Worm (Caenorhabditis elegans) whole organism, young adult: ENCODE results near the gene ocr-4.

Experiments used
- B0035.1 ChIP-seq: sonication (generic microtip); optimal IDR thresholded peaks from 2 replicates; lab custom pipeline; 2016; ENCODE audit warnings: missing genetic modification characterization, mild to moderate bottlenecking, missing compliant biosample characterization, missing genotype, missing genetic modification reagents
- F57A8.1 ChIP-seq: fragments of 200-800 bp; sonication (Bioruptor generic); optimal IDR thresholded peaks from 2 replicates; lab custom pipeline; 2018; ENCODE audit warnings: mild to moderate bottlenecking, missing genetic modification characterization, moderate library complexity, missing compliant biosample characterization
- Y53F4B.3 ChIP-seq: fragments of 200-800 bp; sonication (Bioruptor generic); IDR thresholded peaks from 2 replicates; pipeline ENCODE4 v1.3.6; 2022; ENCODE audit warnings: missing genetic modification reagents, missing genetic modification characterization, missing compliant biosample characterization
- Y95B8A.8 ChIP-seq: fragments of 200-800 bp; sonication (Bioruptor generic); IDR thresholded peaks from 2 replicates; pipeline ENCODE4 v1.3.6; 2022; ENCODE audit warnings: missing genetic modification reagents, missing genetic modification characterization, missing compliant biosample characterization
- ama-1 ChIP-seq, 3 experiments: fragments of 150-350 bp in 1 of 3; sonication (generic microtip) in 2 of 3; optimal IDR thresholded peaks; 2 replicates each; lab custom pipeline; 2014 to 2018; ENCODE audit warnings: missing biosample characterization in 2 of 3, missing genetic modification characterization in 2 of 3, missing genetic modification reagents in 2 of 3
- bed-1 ChIP-seq: fragments of 200-800 bp; sonication (Bioruptor generic); IDR thresholded peaks from 2 replicates; pipeline ENCODE4 v1.3.6; 2022; ENCODE audit warnings: missing genetic modification reagents, missing genetic modification characterization, missing compliant biosample characterization
- bed-2 ChIP-seq: fragments of 200-800 bp; sonication (Bioruptor generic); IDR thresholded peaks from 2 replicates; pipeline ENCODE4 v1.3.6; 2022; ENCODE audit warnings: missing genetic modification reagents, missing genetic modification characterization, missing compliant biosample characterization
- ccch-3 ChIP-seq: fragments of 200-800 bp; sonication (Bioruptor generic); optimal IDR thresholded peaks from 2 replicates; lab custom pipeline; 2018; ENCODE audit warnings: mild to moderate bottlenecking, missing genetic modification characterization, missing compliant biosample characterization
- ceh-91 ChIP-seq: fragments of 200-800 bp; sonication (Bioruptor generic); IDR thresholded peaks from 2 replicates; pipeline ENCODE4 v1.3.6; 2022; ENCODE audit warnings: missing genetic modification reagents, missing genetic modification characterization, missing compliant biosample characterization
- hlh-26 ChIP-seq: fragments of 200-800 bp; sonication (Bioruptor generic); conservative IDR thresholded peaks from 2 replicates; pipeline ENCODE4 v1.3.6; 2022; ENCODE audit warnings: missing genetic modification reagents, missing genetic modification characterization, missing compliant biosample characterization
- hsf-1 ChIP-seq: fragments of 200-800 bp; sonication (Bioruptor generic); IDR thresholded peaks from 2 replicates; pipeline ENCODE4 v1.3.6; 2022; ENCODE audit warnings: missing genetic modification reagents, missing genetic modification characterization, missing compliant biosample characterization
- madf-8 ChIP-seq: fragments of 200-800 bp; sonication (Bioruptor generic); conservative IDR thresholded peaks from 2 replicates; pipeline ENCODE4 v1.3.6; 2022; ENCODE audit warnings: missing genetic modification reagents, missing genetic modification characterization, missing compliant biosample characterization
- nhr-90 ChIP-seq: sonication (generic microtip); optimal IDR thresholded peaks from 2 replicates; lab custom pipeline; 2016; ENCODE audit warnings: missing genotype, mild to moderate bottlenecking, missing genetic modification characterization, missing compliant biosample characterization
- snpc-1.3 ChIP-seq: sonication (generic microtip); optimal IDR thresholded peaks from 2 replicates; lab custom pipeline; 2017; ENCODE audit warnings: missing genetic modification characterization, mild to moderate bottlenecking, missing compliant biosample characterization, antibody characterized with exemption, moderate library complexity, missing genotype, missing genetic modification reagents; ENCODE audit not compliant: insufficient read depth

DNA sequence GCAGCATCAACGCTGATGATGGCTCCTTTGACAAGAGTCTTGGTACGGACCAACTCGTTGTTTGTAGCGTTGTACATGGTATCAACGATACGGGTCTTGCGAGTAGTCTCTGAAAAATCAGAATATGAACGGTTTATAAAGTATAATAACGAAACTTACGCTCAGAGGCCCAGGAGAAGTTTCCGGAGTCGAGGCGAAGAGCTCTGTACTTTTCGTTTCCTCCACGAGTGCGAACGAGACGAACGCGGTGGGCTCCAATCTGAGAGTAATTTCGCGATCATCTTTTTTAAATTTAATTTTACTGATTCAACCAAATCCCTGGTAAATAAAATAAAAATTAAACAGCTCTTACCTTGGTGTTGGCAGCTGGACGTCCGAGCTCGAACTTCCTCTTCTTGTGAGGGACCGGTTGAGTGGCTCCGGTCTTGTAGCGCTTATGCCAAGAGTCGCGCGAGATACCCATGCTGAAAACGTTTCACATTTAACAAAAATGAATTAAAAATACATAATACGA lies 19.1 kb downstream of the ocr-4 start, which contains the start of gene rps-8:
- TF ChIP-seq nhr-90 (tag; lab: Kevin White, UChicago) (no peak), ceh-91 (GFP tag; lab: Robert Waterston, UW) (no peak), ama-1 (optimal IDR thresholded peaks at IDR 0.05; lab: Kevin White, UChicago) (no peak), ama-1 (GFP tag; optimal IDR thresholded peaks at IDR 0.05; lab: Kevin White, UChicago) (no peak), B0035.1 (tag; lab: Kevin White, UChicago) (no peak), Y53F4B.3 (GFP tag; lab: Robert Waterston, UW) (no peak), madf-8 (GFP tag; lab: Robert Waterston, UW) (no peak), snpc-1.3 (tag; lab: Kevin White, UChicago) (no peak), F57A8.1 (GFP tag; lab: Kevin White, UChicago) (no peak), ccch-3 (GFP tag; lab: Kevin White, UChicago) (no peak), Y95B8A.8 (GFP tag; lab: Robert Waterston, UW) (no peak), hlh-26 (GFP tag; lab: Robert Waterston, UW) (no peak), hsf-1 (no peak), bed-1 (GFP tag; lab: Robert Waterston, UW) (no peak), bed-2 (GFP tag; lab: Robert Waterston, UW) (no peak)
